Fruit fly (Drosophila melanogaster) whole organism, adult: ENCODE data around the gene CG15642.

Experiments used
- CG11617 ChIP-seq: fragments of 200-800 bp; sonication (Bioruptor generic); optimal IDR thresholded peaks from 2 replicates; lab custom pipeline; 2017; ENCODE audit warnings: mild to moderate bottlenecking, missing biosample characterization, missing genetic modification reagents, missing genetic modification characterization
- CG12768 ChIP-seq: fragments of 200-800 bp; sonication (Bioruptor generic); optimal IDR thresholded peaks from 2 replicates; lab custom pipeline; 2017; ENCODE audit warnings: missing biosample characterization, missing genetic modification characterization, mild to moderate bottlenecking, moderate library complexity, missing genetic modification reagents
- CG14711 ChIP-seq: fragments of 200-800 bp; sonication (Bioruptor generic); optimal IDR thresholded peaks from 2 replicates; lab custom pipeline; 2018; ENCODE audit warnings: missing biosample characterization, mild to moderate bottlenecking, missing genetic modification characterization, moderate library complexity
- CG1620 ChIP-seq: fragments of 200-800 bp; sonication (Bioruptor generic); optimal IDR thresholded peaks from 2 replicates; lab custom pipeline; 2016; ENCODE audit warnings: missing biosample characterization, missing genetic modification characterization
- CG33017 ChIP-seq: fragments of 200-800 bp; sonication (Bioruptor generic); optimal IDR thresholded peaks from 2 replicates; lab custom pipeline; 2018; ENCODE audit warnings: missing biosample characterization, mild to moderate bottlenecking, missing genetic modification characterization, moderate library complexity
- CG5204 ChIP-seq: fragments of 200-800 bp; sonication (Bioruptor generic); optimal IDR thresholded peaks from 2 replicates; lab custom pipeline; 2016; ENCODE audit warnings: missing biosample characterization, missing genetic modification characterization
- CG7045 ChIP-seq: fragments of 200-800 bp; sonication (Bioruptor generic); optimal IDR thresholded peaks from 2 replicates; lab custom pipeline; 2017; ENCODE audit warnings: missing biosample characterization, mild to moderate bottlenecking, missing genetic modification characterization
- CG7101 ChIP-seq: fragments of 200-800 bp; sonication (Bioruptor generic); optimal IDR thresholded peaks from 2 replicates; lab custom pipeline; 2018; ENCODE audit warnings: missing biosample characterization, mild to moderate bottlenecking, missing genetic modification characterization, moderate library complexity
- Clk ChIP-seq: fragments of 200-800 bp; sonication (Bioruptor generic); optimal IDR thresholded peaks from 2 replicates; lab custom pipeline; 2017; ENCODE audit warnings: missing biosample characterization, missing genetic modification characterization
- Crg-1 ChIP-seq: fragments of 200-800 bp; sonication (Bioruptor generic); optimal IDR thresholded peaks from 2 replicates; lab custom pipeline; 2016; ENCODE audit warnings: missing biosample characterization, missing genetic modification characterization
- Hr96 ChIP-seq: fragments of 200-800 bp; sonication (Bioruptor generic); optimal IDR thresholded peaks from 2 replicates; lab custom pipeline; 2016; ENCODE audit warnings: missing biosample characterization, missing genetic modification characterization
- Mnt ChIP-seq: fragments of 200-800 bp; sonication (Bioruptor generic); optimal IDR thresholded peaks from 2 replicates; lab custom pipeline; 2016; ENCODE audit warnings: missing biosample characterization, mild to moderate bottlenecking, missing genetic modification characterization
- bab1 ChIP-seq: fragments of 200-800 bp; sonication (Bioruptor generic); optimal IDR thresholded peaks from 3 replicates; lab custom pipeline; 2019; ENCODE audit warnings: missing biosample characterization, mild to moderate bottlenecking, missing genetic modification characterization, moderate library complexity
- cic ChIP-seq: fragments of 200-800 bp; sonication (Bioruptor generic); optimal IDR thresholded peaks from 2 replicates; lab custom pipeline; 2017; ENCODE audit warnings: missing biosample characterization, mild to moderate bottlenecking, missing genetic modification characterization, moderate library complexity
- cnc ChIP-seq, 2 experiments: fragments of >200 bp; optimal IDR thresholded peaks; 2 replicates each; lab custom pipeline; 2017
- kay ChIP-seq: fragments of 200-800 bp; sonication (Bioruptor generic); peaks from one replicate; lab custom pipeline; 2016; ENCODE audit warnings: missing biosample characterization, missing genetic modification characterization, borderline replicate concordance
- ovo ChIP-seq: fragments of 200-800 bp; sonication (Bioruptor generic); optimal IDR thresholded peaks from 2 replicates; lab custom pipeline; 2016; ENCODE audit warnings: missing biosample characterization, missing genetic modification characterization
- pad ChIP-seq: fragments of 200-800 bp; sonication (Bioruptor generic); optimal IDR thresholded peaks from 3 replicates; lab custom pipeline; 2017; ENCODE audit warnings: missing biosample characterization, missing genetic modification characterization, mild to moderate bottlenecking, moderate library complexity, missing genetic modification reagents
- tj ChIP-seq: fragments of 200-800 bp; sonication (Bioruptor generic); optimal IDR thresholded peaks from 3 replicates; lab custom pipeline; 2017; ENCODE audit warnings: missing biosample characterization, mild to moderate bottlenecking, missing genetic modification characterization, moderate library complexity
- toe ChIP-seq: fragments of 200-800 bp; sonication (Bioruptor generic); optimal IDR thresholded peaks from 2 replicates; lab custom pipeline; 2016; ENCODE audit warnings: missing biosample characterization, missing genetic modification characterization

Gene CG15642

DNA sequence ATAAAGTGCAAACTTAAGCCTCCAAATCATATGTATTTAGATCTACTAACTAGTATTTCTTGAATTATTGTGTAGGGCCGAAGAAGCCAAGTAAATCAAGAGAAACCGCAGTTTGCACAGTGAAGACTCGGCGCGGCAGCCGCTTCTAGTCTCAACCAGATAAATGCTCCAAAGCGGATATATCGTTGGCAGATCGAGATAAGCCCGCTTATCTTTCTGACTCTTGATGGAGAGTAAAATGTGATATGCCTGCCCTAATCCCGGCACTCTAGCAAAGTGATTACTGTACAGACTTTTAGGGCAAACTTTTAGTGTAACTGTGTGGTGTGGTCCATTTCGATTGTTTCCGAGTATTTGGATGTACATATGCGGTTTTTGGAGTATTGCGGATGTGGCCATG lies 18.7 kb downstream of the CG15642 start:
- no peak for TF ChIP-seq kay (GFP tag; lab: Kevin White, UChicago)
- TF ChIP-seq CG14711 = no peak
- no peak for TF ChIP-seq bab1
- no peak for TF ChIP-seq Hr96 (GFP tag; lab: Kevin White, UChicago)
- no peak for TF ChIP-seq pad (GFP tag; lab: Kevin White, UChicago)
- no peak for TF ChIP-seq tj (GFP tag; lab: Kevin White, UChicago)
- no peak for TF ChIP-seq toe
- TF ChIP-seq CG12768 (GFP tag; lab: Kevin White, UChicago) = no peak
- TF ChIP-seq Crg-1 (GFP tag; lab: Kevin White, UChicago) = no peak
- TF ChIP-seq Clk = no peak

DNA sequence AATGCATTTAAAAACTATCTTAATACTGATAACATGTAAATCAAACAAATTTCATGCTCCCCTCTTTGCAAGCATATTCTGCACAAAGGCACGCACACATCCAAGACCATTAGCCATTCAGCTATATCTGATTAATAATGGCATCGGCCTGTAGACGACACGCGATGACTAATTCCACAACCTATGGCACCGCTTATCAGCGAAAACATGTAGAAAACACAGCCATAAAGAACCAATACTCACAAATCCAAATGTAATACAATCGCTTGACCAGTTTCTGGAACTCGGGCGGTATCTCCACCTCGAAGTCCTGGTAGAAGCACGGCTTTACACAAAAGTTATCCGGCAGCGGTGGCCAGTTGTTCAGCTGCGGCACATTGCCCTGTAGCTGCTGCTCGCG lies 19.4 kb downstream of the CG15642 start:
- TF ChIP-seq CG5204 (no peak), Mnt (GFP tag; lab: Kevin White, UChicago) (no peak), cnc (optimal IDR thresholded peaks at IDR 0.05; lab: Kevin White, UChicago) (no peak), Clk (no peak), CG1620 (GFP tag; lab: Kevin White, UChicago) (no peak), CG7101 (no peak), ovo (GFP tag; lab: Kevin White, UChicago) (no peak), CG33017 (tag; lab: Kevin White, UChicago) (no peak), CG11617 (no peak), cic (GFP tag; lab: Kevin White, UChicago) (no peak), kay (GFP tag; lab: Kevin White, UChicago) (no peak), bab1 (no peak), pad (GFP tag; lab: Kevin White, UChicago) (no peak), CG7045 (GFP tag; lab: Kevin White, UChicago) (no peak), tj (GFP tag; lab: Kevin White, UChicago) (no peak), Hr96 (GFP tag; lab: Kevin White, UChicago) (no peak)

DNA sequence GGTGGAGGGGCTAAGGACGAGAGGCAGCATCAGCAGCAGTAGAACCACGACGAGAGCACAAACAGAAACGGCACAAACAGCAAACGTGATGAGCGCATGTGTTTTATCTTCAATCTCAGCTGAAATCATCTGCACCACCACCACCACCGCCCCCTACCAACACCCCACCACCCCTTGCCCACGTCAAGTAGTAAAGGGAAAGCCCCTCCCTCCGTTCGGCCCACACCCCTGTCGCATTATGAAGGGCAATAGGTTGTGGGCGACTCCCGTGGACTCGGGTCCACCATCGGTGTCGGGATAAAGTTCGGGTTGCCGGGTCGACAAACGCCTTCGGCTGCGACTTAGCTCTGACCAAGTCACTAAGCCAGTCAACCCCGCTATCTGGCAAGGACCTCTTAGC lies 24.1 kb downstream of the CG15642 start:
- TF ChIP-seq pad (GFP tag; lab: Kevin White, UChicago) (no peak), CG14711 (no peak), CG5204 (no peak), ovo (GFP tag; lab: Kevin White, UChicago) (no peak), kay (GFP tag; lab: Kevin White, UChicago) (no peak), CG7101 (no peak), cic (GFP tag; lab: Kevin White, UChicago) (no peak), toe (no peak), CG33017 (tag; lab: Kevin White, UChicago) (no peak), bab1 (no peak), Crg-1 (GFP tag; lab: Kevin White, UChicago) (no peak), Clk (no peak), Hr96 (GFP tag; lab: Kevin White, UChicago) (no peak), CG1620 (GFP tag; lab: Kevin White, UChicago) (no peak), CG7045 (GFP tag; lab: Kevin White, UChicago) (no peak), Mnt (GFP tag; lab: Kevin White, UChicago) (no peak)

- TF ChIP-seq CG33017 (tag; lab: Kevin White, UChicago) = no peak
- no peak for TF ChIP-seq Mnt (GFP tag; lab: Kevin White, UChicago)
Measured at dm6 chrX:15441245-15441644, 26.3 kb downstream of the CG15642 start, which contains the start of gene Cngl. Gene Cngl, minus strand, starts transcription at chrX:15441252.
